Fruit fly (Drosophila melanogaster) whole organism, wandering third instar larva: ENCODE results near the gene CG42818.

Experiments
- Abd-B ChIP-seq: fragments of >200 bp; optimal IDR thresholded peaks from 2 replicates; lab custom pipeline; 2017; ENCODE audit warnings: missing biosample characterization, missing genetic modification characterization
- CG9705 ChIP-seq: fragments of 200-800 bp; sonication (Bioruptor generic); optimal IDR thresholded peaks from 2 replicates; lab custom pipeline; 2018; ENCODE audit warnings: missing biosample characterization, mild to moderate bottlenecking, missing genetic modification characterization
- Dif ChIP-seq: fragments of 200-275, 200-300 bp; sonication (Bioruptor generic); optimal IDR thresholded peaks from 2 replicates; lab custom pipeline; 2018; ENCODE audit warnings: missing biosample characterization, missing genetic modification characterization; ENCODE audit not compliant: partially characterized antibody
- Jra ChIP-seq: sonication (Bioruptor generic); optimal IDR thresholded peaks from 2 replicates; lab custom pipeline; 2016; ENCODE audit warnings: missing biosample characterization, missing genetic modification characterization
- br ChIP-seq: fragments of 200-800 bp; sonication (Bioruptor generic); optimal IDR thresholded peaks from 2 replicates; lab custom pipeline; 2016; ENCODE audit warnings: missing biosample characterization, missing genetic modification characterization
- h ChIP-seq: fragments of 200-800 bp; sonication (Bioruptor generic); optimal IDR thresholded peaks from 3 replicates; lab custom pipeline; 2016; ENCODE audit warnings: missing biosample characterization, mild to moderate bottlenecking, missing genetic modification characterization
- psq ChIP-seq: fragments of 200-800 bp; sonication (Bioruptor generic); optimal IDR thresholded peaks from 3 replicates; lab custom pipeline; 2017; ENCODE audit warnings: missing biosample characterization, mild to moderate bottlenecking, missing genetic modification characterization, moderate library complexity

DNA sequence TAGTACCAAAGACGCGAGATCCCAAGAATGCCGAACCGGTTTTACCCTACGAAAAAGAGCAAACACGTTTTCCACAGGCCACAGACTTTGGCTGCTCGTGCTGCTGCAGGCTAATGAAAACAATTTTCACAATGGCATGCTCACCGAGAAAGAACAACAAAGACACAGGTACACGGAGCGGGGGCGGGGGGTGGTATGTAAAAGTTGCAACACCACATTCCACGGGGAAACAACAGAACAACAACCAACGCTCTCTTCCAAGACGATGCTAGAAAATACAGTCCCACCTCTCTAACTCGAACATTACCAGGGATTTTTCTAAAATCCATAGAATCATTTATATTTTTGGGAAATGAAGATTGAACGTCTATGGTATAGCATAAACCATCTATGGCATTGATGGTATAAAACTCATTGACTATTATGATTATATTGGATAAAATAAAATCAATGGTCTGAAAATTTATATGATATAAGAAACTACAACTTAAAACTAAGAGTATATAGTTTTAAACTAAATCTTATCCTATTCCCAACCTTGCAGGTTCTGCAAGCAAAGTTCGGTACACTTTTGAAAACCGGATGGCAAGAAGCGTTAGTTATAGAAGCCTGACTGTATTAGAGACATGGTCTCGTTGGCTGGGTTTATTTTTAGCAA, 39.8 kb downstream of the CG42818 start:
- TF ChIP-seq h (GFP tag; lab: Kevin White, UChicago) (peak; percentile 28), Abd-B (no peak), br (GFP tag; lab: Kevin White, UChicago) (no peak), Jra (GFP tag; lab: Kevin White, UChicago) (no peak), CG9705 (no peak), psq (peak; percentile 16), Dif (GFP tag; lab: Kevin White, UChicago) (no peak)
